Worm (Caenorhabditis elegans) whole organism, early embryonic: ENCODE measurements around the gene cdr-3.

Experiments
- B0310.2 ChIP-seq: sonication (generic microtip); optimal IDR thresholded peaks from 2 replicates; lab custom pipeline; 2016; ENCODE audit warnings: mild to moderate bottlenecking, missing genetic modification characterization, missing compliant biosample characterization
- F13C5.2 ChIP-seq: sonication (generic microtip); optimal IDR thresholded peaks from 2 replicates; lab custom pipeline; 2017; ENCODE audit warnings: mild to moderate bottlenecking, missing genetic modification characterization, inconsistent platforms, missing compliant biosample characterization
- ama-1 ChIP-seq: fragments of 150-350 bp; optimal IDR thresholded peaks from 2 replicates; lab custom pipeline; 2014
- ceh-13 ChIP-seq: fragments of 200-800 bp; sonication (Bioruptor generic); optimal IDR thresholded peaks from 2 replicates; lab custom pipeline; 2018; ENCODE audit warnings: mild to moderate bottlenecking, missing genetic modification characterization, missing compliant biosample characterization
- ceh-36 ChIP-seq: sonication (generic microtip); optimal IDR thresholded peaks from 2 replicates; lab custom pipeline; 2016; ENCODE audit warnings: missing genetic modification characterization, inconsistent platforms, missing compliant biosample characterization
- ets-7 ChIP-seq: sonication (generic microtip); optimal IDR thresholded peaks from 2 replicates; lab custom pipeline; 2016; ENCODE audit warnings: missing genotype, missing genetic modification characterization, missing compliant biosample characterization
- flt-1 ChIP-seq: fragments of 200-800 bp; sonication (Bioruptor generic); IDR thresholded peaks from 2 replicates; pipeline ENCODE4 v1.3.6; 2022; ENCODE audit warnings: missing genetic modification characterization, missing compliant biosample characterization
- hmg-4 ChIP-seq: fragments of 200-800 bp; sonication (Bioruptor generic); optimal IDR thresholded peaks from 2 replicates; lab custom pipeline; 2018; ENCODE audit warnings: mild to moderate bottlenecking, missing genetic modification characterization, missing compliant biosample characterization
- hnd-1 ChIP-seq: sonication (generic microtip); optimal IDR thresholded peaks from 2 replicates; lab custom pipeline; 2016; ENCODE audit warnings: missing genetic modification characterization, missing compliant biosample characterization
- sea-1 ChIP-seq: fragments of 200-800 bp; sonication (Bioruptor generic); conservative IDR thresholded peaks from 2 replicates; pipeline ENCODE4 v1.3.6; 2022; ENCODE audit warnings: missing genetic modification characterization, missing compliant biosample characterization
- tbx-11 ChIP-seq: fragments of 200-800 bp; sonication (Bioruptor generic); IDR thresholded peaks from 2 replicates; pipeline ENCODE4 v1.3.6; 2022; ENCODE audit warnings: missing genetic modification characterization, missing compliant biosample characterization
- tbx-37 ChIP-seq: fragments of 200-800 bp; sonication (Bioruptor generic); conservative IDR thresholded peaks from 2 replicates; pipeline ENCODE4 v1.3.6; 2022; ENCODE audit warnings: missing genetic modification reagents, missing genetic modification characterization, missing compliant biosample characterization
- tra-4 ChIP-seq: sonication (generic microtip); optimal IDR thresholded peaks from 2 replicates; lab custom pipeline; 2017; ENCODE audit warnings: missing genetic modification characterization, missing compliant biosample characterization

DNA sequence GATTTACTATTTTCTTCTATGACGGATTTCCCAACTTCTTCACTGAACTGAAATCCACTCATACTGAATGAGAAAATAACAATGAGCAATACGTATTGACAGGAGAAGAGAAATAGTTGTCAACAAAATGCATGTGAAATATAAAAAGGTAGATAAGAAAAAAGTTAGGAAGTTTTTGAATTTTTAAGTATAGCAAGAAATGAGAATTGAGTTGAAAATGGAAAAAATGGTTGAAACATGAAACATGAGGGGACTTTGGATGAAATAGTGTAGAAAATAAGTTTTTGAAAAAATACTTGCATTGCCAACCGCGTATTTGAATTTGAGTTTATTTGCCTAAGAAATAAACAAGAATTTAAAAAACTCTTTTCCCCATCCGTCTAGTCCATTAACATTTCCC, 29.7 kb upstream of the cdr-3 start, which contains the start of the genes pals-38 and C54D10.9:
- no peak for TF ChIP-seq B0310.2 (tag; lab: Kevin White, UChicago)
- no peak for TF ChIP-seq tbx-37 (GFP tag; lab: Robert Waterston, UW)
- no peak for TF ChIP-seq sea-1 (GFP tag; lab: Robert Waterston, UW)
- TF ChIP-seq ama-1 (lab: Kevin White, UChicago), result no peak
- TF ChIP-seq tra-4 (tag; lab: Kevin White, UChicago), result no peak
- TF ChIP-seq F13C5.2, result no peak
- TF ChIP-seq tbx-11 (GFP tag; lab: Robert Waterston, UW), result no peak
- TF ChIP-seq ets-7, result no peak
- no peak for TF ChIP-seq flt-1
- TF ChIP-seq hmg-4 (GFP tag; lab: Kevin White, UChicago), result no peak
- no peak for TF ChIP-seq hnd-1
- no peak for TF ChIP-seq ceh-13
- TF ChIP-seq ceh-36 (tag; lab: Kevin White, UChicago), result no peak
